Worm (Caenorhabditis elegans): Measurements from ENCODE around the gene pat-3.

The pat-3 gene

ce11 chrIII:3875608-3876007 is 38.3 kb downstream of the pat-3 start (continued):
- TF ChIP-seq lim-7 (GFP tag; IDR thresholded peaks at IDR 0.05): no peak
- TF ChIP-seq hlh-30 (tag; optimal IDR thresholded peaks at IDR 0.05; ENCODE audit: insufficient read depth): peak; percentile 92
- TF ChIP-seq egl-43 (GFP tag; IDR thresholded peaks at IDR 0.05): no peak
- no peak for TF ChIP-seq spr-3 (GFP tag; optimal IDR thresholded peaks at IDR 0.05)
- TF ChIP-seq Y48G9A.11 (GFP tag; IDR thresholded peaks at IDR 0.05): no peak
- TF ChIP-seq Y75B8A.6 (GFP tag; IDR thresholded peaks at IDR 0.05): no peak
- no peak for TF ChIP-seq snpc-1.2 (GFP tag; IDR thresholded peaks at IDR 0.05)
- TF ChIP-seq ceh-62 (tag; optimal IDR thresholded peaks at IDR 0.05): no peak
- TF ChIP-seq R02D3.7 (tag; optimal IDR thresholded peaks at IDR 0.05): no peak
- no peak for TF ChIP-seq F44E2.7 (GFP tag; IDR thresholded peaks at IDR 0.05)
- no peak for TF ChIP-seq spr-1 (tag; optimal IDR thresholded peaks at IDR 0.05)
- no peak for TF ChIP-seq snpc-4 (tag; optimal IDR thresholded peaks at IDR 0.05)
- peak; percentile 45; the same call in 1 of the 2 replicates for TF ChIP-seq mdt-29 (GFP tag; IDR thresholded peaks at IDR 0.05)
- TF ChIP-seq nhr-48 (tag; optimal IDR thresholded peaks at IDR 0.05): no peak
- TF ChIP-seq D1046.2 (GFP tag; IDR thresholded peaks at IDR 0.05): no peak
- peak; percentile 42 for TF ChIP-seq dmd-6 (GFP tag; IDR thresholded peaks at IDR 0.05)
- TF ChIP-seq ceh-82 (tag; optimal IDR thresholded peaks at IDR 0.05): no peak
- TF ChIP-seq hlh-11 (tag; optimal IDR thresholded peaks at IDR 0.05): peak; percentile 74
- TF ChIP-seq set-16 (GFP tag; IDR thresholded peaks at IDR 0.05): no peak
- TF ChIP-seq lsy-2 (tag; optimal IDR thresholded peaks at IDR 0.05): peak in 1 of 2 experiments; percentile 42
- no peak for TF ChIP-seq F37D6.2 (tag; optimal IDR thresholded peaks at IDR 0.05)
- no peak for TF ChIP-seq php-3 (GFP tag; IDR thresholded peaks at IDR 0.05)
- no peak for TF ChIP-seq unc-130 (GFP tag; optimal IDR thresholded peaks at IDR 0.05)
- no peak for TF ChIP-seq F26F4.8 (GFP tag; conservative IDR thresholded peaks at IDR 0.05)
- no peak for TF ChIP-seq nhr-11 (tag; optimal IDR thresholded peaks at IDR 0.05)
- TF ChIP-seq lin-13 (GFP tag; optimal IDR thresholded peaks at IDR 0.05): peak; percentile 19
- TF ChIP-seq nhr-102 (tag; optimal IDR thresholded peaks at IDR 0.05): no peak
- no peak for TF ChIP-seq gei-8 (GFP tag; optimal IDR thresholded peaks at IDR 0.05)
- TF ChIP-seq nhr-111 (GFP tag; optimal IDR thresholded peaks at IDR 0.05): no peak
- no peak for TF ChIP-seq nhr-77 (tag; optimal IDR thresholded peaks at IDR 0.05)
- no peak for TF ChIP-seq Y105C5A.15 (GFP tag; IDR thresholded peaks at IDR 0.05)
- TF ChIP-seq duxl-1 (tag; optimal IDR thresholded peaks at IDR 0.05; ENCODE audit: poor library complexity): no peak
- 0 out of 2 replicates have a peak, but pooled peaks have one; percentile 27 for TF ChIP-seq ceh-20 (GFP tag; IDR thresholded peaks at IDR 0.05)
- TF ChIP-seq lin-38 (GFP tag; IDR thresholded peaks at IDR 0.05): no peak
- TF ChIP-seq jun-1 (tag; optimal IDR thresholded peaks at IDR 0.05): no peak
- TF ChIP-seq lin-1 (GFP tag; IDR thresholded peaks at IDR 0.05): no peak
- TF ChIP-seq mxl-3 (GFP tag; optimal IDR thresholded peaks at IDR 0.05): peak; percentile 33
- no peak for TF ChIP-seq F10B5.3 (tag; optimal IDR thresholded peaks at IDR 0.05)
- no peak for TF ChIP-seq fos-1 (tag; optimal IDR thresholded peaks at IDR 0.05)
- TF ChIP-seq ceh-28 (tag; optimal IDR thresholded peaks at IDR 0.05): no peak
- TF ChIP-seq ZK337.2 (GFP tag; IDR thresholded peaks at IDR 0.05): no peak
- TF ChIP-seq ZK546.5 (tag; optimal IDR thresholded peaks at IDR 0.05): no peak
- no peak for TF ChIP-seq ctbp-1 (GFP tag; IDR thresholded peaks at IDR 0.05)
- no peak for TF ChIP-seq daf-19 (GFP tag; conservative IDR thresholded peaks at IDR 0.05)
- TF ChIP-seq hmg-1.1 (GFP tag; IDR thresholded peaks at IDR 0.05): no peak
- TF ChIP-seq F49E8.2 (tag; optimal IDR thresholded peaks at IDR 0.05; ENCODE audit: borderline replicate concordance): no peak
- TF ChIP-seq nhr-237 (tag; optimal IDR thresholded peaks at IDR 0.05): no peak
- no peak for TF ChIP-seq zag-1 (tag; optimal IDR thresholded peaks at IDR 0.05)
- TF ChIP-seq mdl-1 (tag; optimal IDR thresholded peaks at IDR 0.05): peak in 1 of 2 experiments; percentile 6
- TF ChIP-seq lin-39 (tag; optimal IDR thresholded peaks at IDR 0.05): no peak
- no peak for TF ChIP-seq vab-7 (GFP tag; IDR thresholded peaks at IDR 0.05)
- TF ChIP-seq madf-9 (GFP tag; conservative IDR thresholded peaks at IDR 0.05): no peak
- TF ChIP-seq skn-1 (tag; optimal IDR thresholded peaks at IDR 0.05): no peak
